Fruit fly (Drosophila melanogaster) whole organism, prepupa: ENCODE data around the gene Myo61F.

Experiments
- Blimp-1 ChIP-seq: fragments of 200-800 bp; sonication (Bioruptor generic); optimal IDR thresholded peaks from 3 replicates; lab custom pipeline; 2017; ENCODE audit warnings: missing biosample characterization, missing genetic modification characterization, mild to moderate bottlenecking, moderate library complexity, missing genetic modification reagents
- CG10669 ChIP-seq: fragments of 200-800 bp; sonication (Bioruptor generic); optimal IDR thresholded peaks from 3 replicates; lab custom pipeline; 2018; ENCODE audit warnings: missing biosample characterization, mild to moderate bottlenecking, missing genetic modification characterization, moderate library complexity
- CG11294 ChIP-seq: fragments of 200-800 bp; sonication (Bioruptor generic); IDR thresholded peaks from 2 replicates; pipeline ENCODE4 v1.3.6; 2022; ENCODE audit warnings: missing biosample characterization, missing genetic modification characterization
- CG11762 ChIP-seq: fragments of 200-800 bp; sonication (Bioruptor generic); optimal IDR thresholded peaks from 3 replicates; lab custom pipeline; 2016; ENCODE audit warnings: missing biosample characterization, missing genetic modification characterization; ENCODE audit not compliant: insufficient read depth
- CG15336 ChIP-seq: fragments of 200-800 bp; sonication (Bioruptor generic); IDR thresholded peaks from 2 replicates; pipeline ENCODE4 v1.3.6; 2022; ENCODE audit warnings: missing biosample characterization, missing genetic modification characterization
- CG1621 ChIP-seq: fragments of 200-800 bp; sonication (Bioruptor generic); optimal IDR thresholded peaks from 3 replicates; lab custom pipeline; 2018; ENCODE audit warnings: missing biosample characterization, mild to moderate bottlenecking, missing genetic modification characterization
- CG32006 ChIP-seq: fragments of 200-800 bp; sonication (Bioruptor generic); optimal IDR thresholded peaks from 3 replicates; lab custom pipeline; 2017; ENCODE audit warnings: missing biosample characterization, mild to moderate bottlenecking, missing genetic modification characterization
- CG3919 ChIP-seq: fragments of 200-800 bp; sonication (Bioruptor generic); optimal IDR thresholded peaks from 3 replicates; lab custom pipeline; 2016; ENCODE audit warnings: missing biosample characterization, missing genetic modification characterization
- CG6163 ChIP-seq: fragments of 200-800 bp; sonication (Bioruptor generic); IDR thresholded peaks from 3 replicates; pipeline ENCODE4 v1.3.6; 2022; ENCODE audit warnings: missing biosample characterization, missing genetic modification characterization
- CG6276 ChIP-seq: fragments of 200-800 bp; sonication (Bioruptor generic); optimal IDR thresholded peaks from 2 replicates; lab custom pipeline; 2017; ENCODE audit warnings: missing biosample characterization, mild to moderate bottlenecking, missing genetic modification characterization
- CG6808 ChIP-seq: fragments of 200-800 bp; sonication (Bioruptor generic); optimal IDR thresholded peaks from 3 replicates; lab custom pipeline; 2017; ENCODE audit warnings: missing biosample characterization, missing genetic modification characterization, mild to moderate bottlenecking, moderate library complexity, missing genetic modification reagents
- CG6854 ChIP-seq: fragments of 200-800 bp; sonication (Bioruptor generic); optimal IDR thresholded peaks from 2 replicates; lab custom pipeline; 2017; ENCODE audit warnings: missing biosample characterization, mild to moderate bottlenecking, missing genetic modification characterization
- CG7368 ChIP-seq: fragments of 200-800 bp; sonication (Bioruptor generic); optimal IDR thresholded peaks from 3 replicates; lab custom pipeline; 2016; ENCODE audit warnings: missing biosample characterization, missing genetic modification characterization
- CG8119 ChIP-seq: fragments of 200-800 bp; sonication (Bioruptor generic); IDR thresholded peaks from 3 replicates; pipeline ENCODE4 v1.3.6; 2022; ENCODE audit warnings: missing biosample characterization, missing genetic modification characterization
- CG8632 ChIP-seq: fragments of 200-800 bp; sonication (Bioruptor generic); optimal IDR thresholded peaks from 3 replicates; lab custom pipeline; 2016; ENCODE audit warnings: missing biosample characterization, missing genetic modification characterization
- CG9139 ChIP-seq: fragments of 200-800 bp; sonication (Bioruptor generic); optimal IDR thresholded peaks from 3 replicates; lab custom pipeline; 2017; ENCODE audit warnings: missing biosample characterization, mild to moderate bottlenecking, missing genetic modification characterization
- Eip75B ChIP-seq: fragments of 200-800 bp; sonication (Bioruptor generic); optimal IDR thresholded peaks from 3 replicates; lab custom pipeline; 2016; ENCODE audit warnings: missing biosample characterization, missing genetic modification characterization
- Eip78C ChIP-seq: fragments of 200-800 bp; sonication (Bioruptor generic); peaks from one replicate; lab custom pipeline; 2016; ENCODE audit warnings: missing biosample characterization, missing genetic modification characterization
- Eip93F ChIP-seq: fragments of 200-800 bp; sonication (Bioruptor generic); optimal IDR thresholded peaks from 2 replicates; lab custom pipeline; 2016; ENCODE audit warnings: missing biosample characterization, mild to moderate bottlenecking, missing genetic modification characterization
- Ets96B ChIP-seq: fragments of 200-800 bp; optimal IDR thresholded peaks from 2 replicates; lab custom pipeline; 2019; ENCODE audit warnings: missing biosample characterization, mild to moderate bottlenecking, missing genetic modification characterization, moderate library complexity
- Gug ChIP-seq: fragments of 200-800 bp; sonication (Bioruptor generic); IDR thresholded peaks from 2 replicates; pipeline ENCODE4 v1.3.6; 2022; ENCODE audit warnings: missing biosample characterization, missing genetic modification characterization
- Hr39 ChIP-seq: fragments of 200-800 bp; sonication (Bioruptor generic); optimal IDR thresholded peaks from 2 replicates; lab custom pipeline; 2016; ENCODE audit warnings: missing biosample characterization, missing genetic modification characterization
- Lpt ChIP-seq: fragments of 200-800 bp; sonication (Bioruptor generic); optimal IDR thresholded peaks from 3 replicates; lab custom pipeline; 2016; ENCODE audit warnings: missing biosample characterization, missing genetic modification characterization
- Met ChIP-seq: fragments of 200-800 bp; sonication (Bioruptor generic); optimal IDR thresholded peaks from 3 replicates; lab custom pipeline; 2016; ENCODE audit warnings: missing biosample characterization, missing genetic modification characterization
- Smox ChIP-seq: fragments of 200-800 bp; sonication (Bioruptor generic); optimal IDR thresholded peaks from 3 replicates; lab custom pipeline; 2016; ENCODE audit warnings: missing biosample characterization, missing genetic modification characterization
- Sox102F ChIP-seq: fragments of 200-800 bp; sonication (Bioruptor generic); optimal IDR thresholded peaks from 2 replicates; lab custom pipeline; 2016; ENCODE audit warnings: missing biosample characterization, mild to moderate bottlenecking, missing genetic modification characterization
- Sox15 ChIP-seq: fragments of 200-800 bp; sonication (Bioruptor generic); optimal IDR thresholded peaks from 3 replicates; lab custom pipeline; 2016; ENCODE audit warnings: missing biosample characterization, missing genetic modification characterization
- achi ChIP-seq: fragments of 200-800 bp; sonication (Bioruptor generic); optimal IDR thresholded peaks from 3 replicates; lab custom pipeline; 2016; ENCODE audit warnings: missing biosample characterization, missing genetic modification characterization
- acj6 ChIP-seq: fragments of 200-800 bp; sonication (Bioruptor generic); optimal IDR thresholded peaks from 3 replicates; lab custom pipeline; 2016; ENCODE audit warnings: missing biosample characterization, missing genetic modification characterization
- cyc ChIP-seq: fragments of 200-800 bp; sonication (Bioruptor generic); optimal IDR thresholded peaks from 3 replicates; lab custom pipeline; 2016; ENCODE audit warnings: missing biosample characterization, missing genetic modification characterization
- dac ChIP-seq: fragments of 200-800 bp; sonication (Bioruptor generic); optimal IDR thresholded peaks from 2 replicates; lab custom pipeline; 2017; ENCODE audit warnings: missing biosample characterization, mild to moderate bottlenecking, missing genetic modification characterization
- dsx ChIP-seq: fragments of 200-800 bp; optimal IDR thresholded peaks from 3 replicates; lab custom pipeline; 2019; ENCODE audit warnings: missing biosample characterization, mild to moderate bottlenecking, missing genetic modification characterization, moderate library complexity; ENCODE audit not compliant: poor library complexity, severe bottlenecking
- eg ChIP-seq: fragments of 200-800 bp; sonication (Bioruptor generic); IDR thresholded peaks from 3 replicates; pipeline ENCODE4 v1.3.6; 2022; ENCODE audit warnings: missing biosample characterization, missing genetic modification characterization
- esn ChIP-seq: fragments of 200-800 bp; sonication (Bioruptor generic); optimal IDR thresholded peaks from 2 replicates; lab custom pipeline; 2016; ENCODE audit warnings: missing biosample characterization, mild to moderate bottlenecking, missing genetic modification characterization, moderate library complexity
- net ChIP-seq: fragments of 200-800 bp; sonication (Bioruptor generic); optimal IDR thresholded peaks from 3 replicates; lab custom pipeline; 2016; ENCODE audit warnings: missing biosample characterization, missing genetic modification characterization
- pdm3 ChIP-seq: fragments of 200-800 bp; sonication (Bioruptor generic); optimal IDR thresholded peaks from 3 replicates; lab custom pipeline; 2016; ENCODE audit warnings: missing biosample characterization, missing genetic modification characterization
- ss ChIP-seq, 2 experiments: fragments of 200-800 bp; sonication (Bioruptor generic); optimal IDR thresholded peaks; 2 replicates in 1 of 2; 3 replicates in 1 of 2; lab custom pipeline; 2017 to 2018; ENCODE audit warnings: mild to moderate bottlenecking in 2 of 2, missing biosample characterization in 2 of 2, missing genetic modification characterization in 2 of 2, moderate library complexity in 1 of 2
- svp ChIP-seq: fragments of 200-800 bp; sonication (Bioruptor generic); peaks from one replicate; lab custom pipeline; 2016; ENCODE audit warnings: missing biosample characterization, missing genetic modification characterization

The Myo61F gene

DNA sequence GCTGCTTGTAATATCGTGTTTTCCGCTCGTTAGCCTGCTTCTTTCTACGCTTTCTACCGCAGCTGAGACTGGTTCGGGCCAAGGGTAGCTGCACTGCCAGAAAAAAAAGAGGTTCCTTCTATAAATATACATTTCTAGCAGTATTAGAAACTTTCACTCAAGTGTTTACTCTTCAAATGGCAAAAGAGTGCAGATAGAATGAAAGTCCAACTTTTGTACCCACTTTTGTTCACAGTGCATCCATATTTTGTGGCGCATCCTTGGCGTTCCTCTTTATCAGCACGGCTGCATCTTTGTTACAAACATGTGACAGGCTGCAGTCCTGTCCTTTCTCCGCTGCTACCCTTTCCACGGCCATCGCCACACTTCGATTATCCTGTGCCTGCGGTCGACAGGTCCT is 40.1 kb downstream of the Myo61F start:
- TF ChIP-seq Ets96B (tag; lab: Kevin White, UChicago) (no peak), dac (no peak), Hr39 (GFP tag; lab: Kevin White, UChicago) (no peak), Eip75B (GFP tag; lab: Kevin White, UChicago) (no peak), CG6854 (GFP tag; lab: Kevin White, UChicago) (no peak), Eip78C (GFP tag; lab: Kevin White, UChicago) (peak; percentile 38), Gug (GFP tag; lab: Robert Waterston, UW) (no peak), Sox102F (GFP tag; lab: Kevin White, UChicago) (no peak), esn (no peak), Sox15 (GFP tag; lab: Kevin White, UChicago) (no peak), pdm3 (no peak), cyc (GFP tag; lab: Kevin White, UChicago) (no peak), CG3919 (peak; percentile 8), Blimp-1 (GFP tag; lab: Kevin White, UChicago) (no peak), CG6163 (GFP tag; lab: Robert Waterston, UW) (0 out of 3 replicates have a peak, but pooled peaks have one; percentile 45), svp (GFP tag; lab: Kevin White, UChicago) (peak; percentile 41)

DNA sequence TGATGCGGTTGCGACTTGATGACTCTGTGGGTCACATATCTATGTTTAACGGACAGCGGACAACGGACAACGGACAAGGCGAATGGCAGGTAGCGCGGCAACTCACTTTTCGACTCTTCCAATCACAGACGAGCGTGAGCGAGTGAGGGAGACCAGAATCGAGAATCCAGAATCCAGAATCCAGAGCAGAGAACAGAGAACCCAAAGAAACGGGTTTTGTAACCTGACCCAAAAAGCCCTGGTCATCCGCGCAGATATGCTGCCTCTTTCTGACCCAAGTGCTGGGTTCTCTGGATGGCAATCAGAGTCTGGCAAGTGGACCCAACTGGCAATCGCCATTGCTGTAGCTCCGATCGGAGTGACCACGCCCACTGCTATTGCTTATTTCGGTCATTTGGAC is 46.1 kb downstream of the Myo61F start:
- no peak for TF ChIP-seq CG15336 (GFP tag; lab: Robert Waterston, UW)
- no peak for TF ChIP-seq CG6163 (GFP tag; lab: Robert Waterston, UW)
- no peak for TF ChIP-seq achi
- TF ChIP-seq Met: no peak
- no peak for TF ChIP-seq CG6276 (GFP tag; lab: Kevin White, UChicago)
- no peak for TF ChIP-seq CG8632 (GFP tag; lab: Kevin White, UChicago)
- TF ChIP-seq Eip93F (GFP tag; lab: Kevin White, UChicago): no peak
- no peak for TF ChIP-seq svp (GFP tag; lab: Kevin White, UChicago)
- no peak for TF ChIP-seq dsx (GFP tag; lab: Kevin White, UChicago)
- no peak for TF ChIP-seq cyc (GFP tag; lab: Kevin White, UChicago)
- TF ChIP-seq Eip75B (GFP tag; lab: Kevin White, UChicago): no peak
- no peak for TF ChIP-seq Lpt
- TF ChIP-seq CG3919: no peak
- TF ChIP-seq Smox: no peak
- no peak for TF ChIP-seq acj6
- TF ChIP-seq CG7368 (GFP tag; lab: Kevin White, UChicago): no peak
- no peak for TF ChIP-seq Gug (GFP tag; lab: Robert Waterston, UW)

DNA sequence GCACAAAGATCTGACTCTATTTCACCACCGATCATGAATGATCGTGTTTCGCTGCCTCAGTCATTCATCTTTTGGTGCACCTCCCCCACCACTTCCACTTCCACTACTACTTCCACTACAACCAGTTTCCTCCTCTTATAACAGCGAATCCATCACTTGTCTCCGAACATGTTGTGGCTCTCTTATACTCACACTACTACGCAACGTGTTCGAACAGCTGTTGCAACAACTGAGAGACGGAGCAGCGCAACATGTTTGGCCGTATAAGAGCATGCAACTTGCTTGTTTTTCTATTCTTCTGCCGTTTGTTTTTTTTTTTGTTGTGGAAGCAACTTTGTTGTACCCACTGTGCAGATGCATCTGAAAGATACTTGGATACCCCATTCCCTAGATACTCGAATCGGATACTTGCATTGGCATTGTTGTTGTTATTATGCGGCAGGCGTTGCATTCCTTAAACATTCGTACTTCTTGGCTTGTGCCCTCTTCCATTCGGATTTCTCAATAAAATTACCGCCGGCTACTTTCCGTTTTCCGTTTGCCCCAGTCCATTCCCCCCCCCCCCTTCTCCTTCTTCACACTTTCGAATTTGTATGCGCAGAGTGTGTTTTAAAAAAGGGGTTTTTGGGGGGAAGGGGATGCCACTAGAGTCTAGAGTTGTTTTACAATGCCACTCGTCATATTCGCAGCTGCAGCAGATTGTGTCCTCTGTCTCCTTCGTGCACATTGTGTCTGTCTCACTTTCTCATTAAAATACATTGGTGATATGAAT is 48.8 kb downstream of the Myo61F start:
- TF ChIP-seq CG1621: peak; percentile 47
- peak; percentile 96 for TF ChIP-seq dsx (GFP tag; lab: Kevin White, UChicago)
- TF ChIP-seq net (GFP tag; lab: Kevin White, UChicago): no peak
- TF ChIP-seq CG9139 (GFP tag; lab: Kevin White, UChicago): peak; percentile 25
- TF ChIP-seq achi: no peak
- TF ChIP-seq CG11762 (GFP tag; lab: Kevin White, UChicago): no peak
- TF ChIP-seq eg (GFP tag; lab: Robert Waterston, UW): peak; percentile 79
- TF ChIP-seq CG6163 (GFP tag; lab: Robert Waterston, UW): peak; percentile 86
- TF ChIP-seq svp (GFP tag; lab: Kevin White, UChicago): no peak
- TF ChIP-seq CG15336 (GFP tag; lab: Robert Waterston, UW): peak; percentile 56
- peak; percentile 58 for TF ChIP-seq CG8119 (GFP tag; lab: Robert Waterston, UW)
- TF ChIP-seq CG32006 (GFP tag; lab: Kevin White, UChicago): peak; percentile 16
- peak; percentile 28 for TF ChIP-seq Eip78C (GFP tag; lab: Kevin White, UChicago)
- no peak for TF ChIP-seq CG11294 (GFP tag; lab: Robert Waterston, UW)
- peak; percentile 3 for TF ChIP-seq CG6808
- TF ChIP-seq ss (GFP tag; optimal IDR thresholded peaks at IDR 0.05; lab: Kevin White, UChicago): peak; percentile 69 to 72
- TF ChIP-seq CG10669 (GFP tag; lab: Kevin White, UChicago): no peak
- TF ChIP-seq, all 60 proteins: peak for 11
